Worm (Caenorhabditis elegans): ENCODE measurements around the gene Y110A2AL.7.

DNA sequence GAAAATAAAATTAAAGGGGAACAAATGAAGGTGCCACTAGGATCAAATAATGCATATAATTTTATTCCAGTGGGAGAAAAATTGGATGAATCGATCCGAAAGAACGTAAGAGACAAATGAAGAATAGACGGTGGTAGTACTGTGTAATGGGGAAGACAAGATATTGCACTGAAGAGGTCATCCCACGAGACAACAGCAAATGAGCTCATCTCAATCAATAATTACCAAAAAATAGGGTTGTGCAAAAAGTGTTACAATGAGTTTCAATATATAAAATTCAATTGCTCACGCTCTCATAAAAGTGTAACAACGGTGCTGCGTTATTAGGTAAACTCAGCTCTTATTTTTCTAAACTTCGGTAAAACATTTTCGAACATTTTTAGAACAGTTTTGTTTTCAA lies 6.1 kb downstream of the Y110A2AL.7 start, which contains the start of gene K12H6.7:
- TF ChIP-seq ref-1 (GFP tag; conservative IDR thresholded peaks at IDR 0.05) (no peak), ztf-23 (GFP tag; IDR thresholded peaks at IDR 0.05) (no peak), ztf-29 (GFP tag; IDR thresholded peaks at IDR 0.05) (no peak), flt-1 (GFP tag; IDR thresholded peaks at IDR 0.05) (no peak), tab-1 (GFP tag; IDR thresholded peaks at IDR 0.05) (no peak), med-1 (GFP tag; optimal IDR thresholded peaks at IDR 0.05; ENCODE audit: insufficient read depth) (no peak), cog-1 (tag; optimal IDR thresholded peaks at IDR 0.05) (no peak), klf-2 (GFP tag; conservative IDR thresholded peaks at IDR 0.05) (no peak), T22C8.4 (GFP tag; IDR thresholded peaks at IDR 0.05) (no peak)

Measured in whole organism, midembryonic.